Fruit fly (Drosophila melanogaster) whole organism, embryonic: Measurements from ENCODE around the gene cni.
A peak's percentile ranks its signal among the peaks of the same experiment; 100 is the strongest.

Experiments used
- ATbp ChIP-seq: fragments of 200-800 bp; sonication (Bioruptor generic); optimal IDR thresholded peaks from 2 replicates; lab custom pipeline; 2017; ENCODE audit warnings: missing biosample characterization, mild to moderate bottlenecking, missing genetic modification characterization, missing genetic modification reagents
- CG12659 ChIP-seq: fragments of 200-800 bp; sonication (Bioruptor generic); optimal IDR thresholded peaks from 3 replicates; lab custom pipeline; 2017; ENCODE audit warnings: mild to moderate bottlenecking, missing biosample characterization, missing genetic modification reagents, missing genetic modification characterization
- CG12942 ChIP-seq: fragments of 200-800 bp; sonication (Bioruptor generic); optimal IDR thresholded peaks from 3 replicates; lab custom pipeline; 2016; ENCODE audit warnings: missing biosample characterization, missing genetic modification characterization
- CG13287 ChIP-seq: fragments of 200-800 bp; sonication (Bioruptor generic); IDR thresholded peaks from 2 replicates; pipeline ENCODE4 v1.3.6; 2022; ENCODE audit warnings: missing biosample characterization, missing genetic modification characterization; ENCODE audit not compliant: partially characterized antibody
- CG13296 ChIP-seq: fragments of 200-800 bp; sonication (Bioruptor generic); optimal IDR thresholded peaks from 3 replicates; lab custom pipeline; 2018; ENCODE audit warnings: missing biosample characterization, mild to moderate bottlenecking, missing genetic modification characterization
- CG13775 ChIP-seq: fragments of 200-800 bp; sonication (Bioruptor generic); optimal IDR thresholded peaks from 3 replicates; lab custom pipeline; 2017; ENCODE audit warnings: missing biosample characterization, mild to moderate bottlenecking, missing genetic modification characterization
- CG15696 ChIP-seq: fragments of 200-800 bp; sonication (Bioruptor generic); optimal IDR thresholded peaks from 2 replicates; lab custom pipeline; 2019; ENCODE audit warnings: missing biosample characterization, mild to moderate bottlenecking, missing genetic modification characterization, moderate library complexity
- CG17912 ChIP-seq: fragments of 200-800 bp; sonication (Bioruptor generic); optimal IDR thresholded peaks from 2 replicates; lab custom pipeline; 2018; ENCODE audit warnings: missing biosample characterization, mild to moderate bottlenecking, missing genetic modification characterization
- CG34376 ChIP-seq: fragments of 200-800 bp; sonication (Bioruptor generic); optimal IDR thresholded peaks from 2 replicates; lab custom pipeline; 2018; ENCODE audit warnings: missing biosample characterization, mild to moderate bottlenecking, missing genetic modification characterization
- CG4424 ChIP-seq: fragments of 200-800 bp; sonication (Bioruptor generic); optimal IDR thresholded peaks from 3 replicates; lab custom pipeline; 2016; ENCODE audit warnings: missing biosample characterization, missing genetic modification characterization
- CG6689 ChIP-seq: fragments of 200-800 bp; sonication (Bioruptor generic); IDR thresholded peaks from 2 replicates; pipeline ENCODE4 v1.3.6; 2022; ENCODE audit warnings: missing biosample characterization, missing genetic modification characterization
- CG7357 ChIP-seq: fragments of 200-800 bp; sonication (Bioruptor generic); IDR thresholded peaks from 3 replicates; pipeline ENCODE4 v1.3.6; 2022; ENCODE audit warnings: missing biosample characterization, missing genetic modification characterization
- CG7963 ChIP-seq: fragments of 200-800 bp; sonication (Bioruptor generic); IDR thresholded peaks from 3 replicates; pipeline ENCODE4 v1.3.6; 2022; ENCODE audit warnings: missing biosample characterization, missing genetic modification characterization; ENCODE audit not compliant: partially characterized antibody
- Chrac-16 ChIP-seq: fragments of 200-800 bp; sonication (Bioruptor generic); optimal IDR thresholded peaks from 3 replicates; lab custom pipeline; 2016; ENCODE audit warnings: missing biosample characterization, missing genetic modification characterization
- Dip3 ChIP-seq: fragments of 200-800 bp; sonication (Bioruptor generic); optimal IDR thresholded peaks from 3 replicates; lab custom pipeline; 2016; ENCODE audit warnings: missing biosample characterization, missing genetic modification characterization
- Dp ChIP-seq: fragments of 200-800 bp; sonication (Bioruptor generic); optimal IDR thresholded peaks from 2 replicates; lab custom pipeline; 2018; ENCODE audit warnings: missing biosample characterization, mild to moderate bottlenecking, missing genetic modification characterization, moderate library complexity
- Ets65A ChIP-seq: fragments of 200-800 bp; sonication (Bioruptor generic); peaks from one replicate; lab custom pipeline; 2016; ENCODE audit warnings: missing biosample characterization, missing genetic modification characterization
- Fer2 ChIP-seq: fragments of 200-800 bp; sonication (Bioruptor generic); optimal IDR thresholded peaks from 2 replicates; lab custom pipeline; 2018; ENCODE audit warnings: missing biosample characterization, mild to moderate bottlenecking, missing genetic modification characterization, moderate library complexity
- GATAe ChIP-seq: fragments of 200-800 bp; sonication (Bioruptor generic); conservative IDR thresholded peaks from 2 replicates; pipeline ENCODE4 v1.3.6; 2022; ENCODE audit warnings: missing biosample characterization, missing genetic modification characterization
- Gug ChIP-seq: fragments of 200-800 bp; sonication (Bioruptor generic); IDR thresholded peaks from 4 replicates; pipeline ENCODE4 v1.3.6; 2022; ENCODE audit warnings: missing biosample characterization, missing genetic modification characterization
- Hmx ChIP-seq: fragments of 200-800 bp; sonication (Bioruptor generic); optimal IDR thresholded peaks from 2 replicates; lab custom pipeline; 2016; ENCODE audit warnings: missing biosample characterization, missing genetic modification characterization
- Mad ChIP-seq: fragments of 200-800 bp; sonication (Bioruptor generic); optimal IDR thresholded peaks from 2 replicates; lab custom pipeline; 2016; ENCODE audit warnings: missing biosample characterization, missing genetic modification characterization
- Meics ChIP-seq: fragments of 200-800 bp; sonication (Bioruptor generic); optimal IDR thresholded peaks from 2 replicates; lab custom pipeline; 2017; ENCODE audit warnings: missing biosample characterization, mild to moderate bottlenecking, missing genetic modification characterization
- Nf-YC ChIP-seq: fragments of 200-800 bp; optimal IDR thresholded peaks from 3 replicates; lab custom pipeline; 2019; ENCODE audit warnings: missing biosample characterization, mild to moderate bottlenecking, missing genetic modification characterization, moderate library complexity
- PHDP ChIP-seq: fragments of 200-800 bp; sonication (Bioruptor generic); optimal IDR thresholded peaks from 3 replicates; lab custom pipeline; 2018; ENCODE audit warnings: missing biosample characterization, mild to moderate bottlenecking, missing genetic modification characterization, moderate library complexity
- Scr ChIP-seq: fragments of 200-800 bp; sonication (Bioruptor generic); IDR thresholded peaks from 2 replicates; pipeline ENCODE4 v1.3.6; 2022; ENCODE audit warnings: missing biosample characterization, missing genetic modification characterization; ENCODE audit not compliant: partially characterized antibody
- Sry-δ ChIP-seq: fragments of 200-800 bp; sonication (Bioruptor generic); optimal IDR thresholded peaks from 2 replicates; lab custom pipeline; 2016; ENCODE audit warnings: missing biosample characterization, missing genetic modification characterization
- az2 ChIP-seq: fragments of 200-800 bp; sonication (Bioruptor generic); optimal IDR thresholded peaks from 3 replicates; lab custom pipeline; 2016; ENCODE audit warnings: missing biosample characterization, missing genetic modification characterization
- cas ChIP-seq: fragments of 200-800 bp; sonication (Bioruptor generic); IDR thresholded peaks from 2 replicates; pipeline ENCODE4 v1.3.6; 2022; ENCODE audit warnings: missing biosample characterization, missing genetic modification characterization
- cg ChIP-seq: fragments of 200-800 bp; sonication (Bioruptor generic); optimal IDR thresholded peaks from 3 replicates; lab custom pipeline; 2019; ENCODE audit warnings: missing biosample characterization, mild to moderate bottlenecking, missing genetic modification characterization, moderate library complexity
- dan ChIP-seq: fragments of 200-800 bp; sonication (Bioruptor generic); IDR thresholded peaks from 2 replicates; pipeline ENCODE4 v1.3.6; 2022; ENCODE audit warnings: missing biosample characterization, missing genetic modification characterization
- esg ChIP-seq: fragments of 200-800 bp; sonication (Bioruptor generic); conservative IDR thresholded peaks from 2 replicates; pipeline ENCODE4 v1.3.6; 2022; ENCODE audit warnings: missing biosample characterization, missing genetic modification characterization
- gt ChIP-seq: fragments of 200-800 bp; sonication (Bioruptor generic); IDR thresholded peaks from 2 replicates; pipeline ENCODE4 v1.3.6; 2022; ENCODE audit warnings: missing biosample characterization, missing genetic modification characterization
- lola ChIP-seq, 3 experiments: fragments of >200 bp in 2 of 3; fragments of 200-800 bp in 1 of 3; sonication (Bioruptor generic) in 1 of 3; optimal IDR thresholded peaks; 2 replicates each; lab custom pipeline; 2017 to 2019; ENCODE audit warnings: missing biosample characterization in 3 of 3, missing genetic modification characterization in 3 of 3, mild to moderate bottlenecking in 1 of 3, moderate library complexity in 1 of 3
- mld ChIP-seq: fragments of 200-800 bp; sonication (Bioruptor generic); IDR thresholded peaks from 3 replicates; pipeline ENCODE4 v1.3.6; 2022; ENCODE audit warnings: missing biosample characterization, missing genetic modification characterization; ENCODE audit not compliant: partially characterized antibody
- nau ChIP-seq: fragments of 200-800 bp; sonication (Bioruptor generic); optimal IDR thresholded peaks from 3 replicates; lab custom pipeline; 2017; ENCODE audit warnings: missing biosample characterization, mild to moderate bottlenecking, missing genetic modification characterization, missing genetic modification reagents
- nerfin-2 ChIP-seq: fragments of 200-800 bp; sonication (Bioruptor generic); IDR thresholded peaks from 2 replicates; pipeline ENCODE4 v1.3.6; 2022; ENCODE audit warnings: missing biosample characterization, missing genetic modification characterization; ENCODE audit not compliant: partially characterized antibody
- nom ChIP-seq: fragments of 200-800 bp; sonication (Bioruptor generic); optimal IDR thresholded peaks from 2 replicates; lab custom pipeline; 2017; ENCODE audit warnings: missing biosample characterization, missing genetic modification characterization, mild to moderate bottlenecking, moderate library complexity, missing genetic modification reagents
- pan ChIP-seq, 4 experiments: fragments of >200 bp in 3 of 4; fragments of 200-800 bp in 1 of 4; sonication (Bioruptor generic) in 1 of 4; optimal IDR thresholded peaks in 3 of 4; IDR thresholded peaks in 1 of 4; 2 replicates each; pipeline versions ENCODE4 v1.3.6 to Lab custom; 2017 to 2022; ENCODE audit warnings: missing biosample characterization in 2 of 4, missing genetic modification characterization in 2 of 4, mixed read lengths in 1 of 4
- sens-2 ChIP-seq: fragments of 200-800 bp; sonication (Bioruptor generic); IDR thresholded peaks from 2 replicates; pipeline ENCODE4 v1.3.6; 2022; ENCODE audit warnings: missing biosample characterization, missing genetic modification characterization
- ssp ChIP-seq: fragments of 200-800 bp; sonication (Bioruptor generic); IDR thresholded peaks from 2 replicates; pipeline ENCODE4 v1.3.6; 2022; ENCODE audit warnings: missing biosample characterization, missing genetic modification characterization
- tap ChIP-seq: fragments of 200-800 bp; optimal IDR thresholded peaks from 3 replicates; lab custom pipeline; 2019; ENCODE audit warnings: missing biosample characterization, mild to moderate bottlenecking, missing genetic modification characterization, moderate library complexity
- tna ChIP-seq: fragments of 200-800 bp; sonication (Bioruptor generic); IDR thresholded peaks from 2 replicates; pipeline ENCODE4 v1.3.6; 2022; ENCODE audit warnings: missing biosample characterization, missing genetic modification characterization; ENCODE audit not compliant: partially characterized antibody
- unc-4 ChIP-seq: fragments of 200-800 bp; sonication (Bioruptor generic); IDR thresholded peaks from 2 replicates; pipeline ENCODE4 v1.3.6; 2022; ENCODE audit warnings: missing biosample characterization, missing genetic modification characterization; ENCODE audit not compliant: partially characterized antibody
- vnd ChIP-seq: fragments of 200-800 bp; sonication (Bioruptor generic); IDR thresholded peaks from 3 replicates; pipeline ENCODE4 v1.3.6; 2022; ENCODE audit warnings: missing biosample characterization, missing genetic modification characterization; ENCODE audit not compliant: partially characterized antibody
- zen2 ChIP-seq: fragments of 200-800 bp; sonication (Bioruptor generic); IDR thresholded peaks from 3 replicates; pipeline ENCODE4 v1.3.6; 2022; ENCODE audit warnings: missing biosample characterization, missing genetic modification characterization; ENCODE audit not compliant: partially characterized antibody

The cni gene

dm6 chr2L:16307026-16307703 lies 3.4 kb downstream of the cni start, which contains the start of the genes CG5861 and Syx5 (continued):
- TF ChIP-seq CG6689 (peak; percentile 29; the same call in 1 of the 2 replicates), Nf-YC (tag; lab: Kevin White, UChicago) (peak; percentile 75), vnd (peak; percentile 93), sens-2 (GFP tag; lab: Robert Waterston, UW) (no peak), cas (GFP tag; lab: Robert Waterston, UW) (0 out of 2 replicates have a peak, but pooled peaks have one; percentile 27), CG13287 (GFP tag; lab: Robert Waterston, UW) (peak; percentile 96), CG34376 (GFP tag; lab: Kevin White, UChicago) (peak; percentile 75), Fer2 (tag; lab: Kevin White, UChicago) (peak; percentile 42), GATAe (GFP tag; lab: Robert Waterston, UW) (0 out of 2 replicates have a peak, but pooled peaks have one; percentile 30), Dp (GFP tag; lab: Kevin White, UChicago) (peak; percentile 35), CG13775 (GFP tag; lab: Kevin White, UChicago) (peak; percentile 64), dan (no peak), Sry-δ (peak; percentile 58), Meics (GFP tag; lab: Kevin White, UChicago) (peak; percentile 65), Scr (GFP tag; lab: Robert Waterston, UW) (peak; percentile 95), esg (peak; percentile 44; the same call in 1 of the 2 replicates), nerfin-2 (GFP tag; lab: Robert Waterston, UW) (peak; percentile 77), unc-4 (GFP tag; lab: Robert Waterston, UW) (peak; percentile 95), zen2 (GFP tag; lab: Robert Waterston, UW) (no peak; the same call in 2 of the 3 replicates), ATbp (GFP tag; lab: Kevin White, UChicago) (no peak), CG7963 (peak; percentile 66), nom (GFP tag; lab: Kevin White, UChicago) (peak; percentile 24), Mad (peak; percentile 5), CG13296 (peak; percentile 63), tap (tag; lab: Kevin White, UChicago) (peak; percentile 57), pan (optimal IDR thresholded peaks at IDR 0.05; lab: Kevin White, UChicago) (no peak), pan (GFP tag; optimal IDR thresholded peaks at IDR 0.05 in 1 of 2, IDR thresholded peaks at IDR 0.05 in 1 of 2) (peak in 1 of 2 experiments; percentile 50), Ets65A (peak; percentile 95), lola (GFP tag; optimal IDR thresholded peaks at IDR 0.05; lab: Kevin White, UChicago) (peak in 1 of 3 experiments; percentile 36), CG12659 (GFP tag; lab: Kevin White, UChicago) (peak; percentile 81), CG4424 (GFP tag; lab: Kevin White, UChicago) (peak; percentile 53), mld (peak; percentile 71; the same call in 2 of the 3 replicates), az2 (GFP tag; lab: Kevin White, UChicago) (peak; percentile 53), Gug (peak; percentile 60; the same call in 2 of the 4 replicates), tna (GFP tag; lab: Robert Waterston, UW) (peak; percentile 79), CG17912 (GFP tag; lab: Kevin White, UChicago) (peak; percentile 22), gt (GFP tag; lab: Robert Waterston, UW) (no peak), Chrac-16 (GFP tag; lab: Kevin White, UChicago) (peak; percentile 32), ssp (0 out of 2 replicates have a peak, but pooled peaks have one; percentile 28), CG7357 (GFP tag; lab: Robert Waterston, UW) (0 out of 3 replicates have a peak, but pooled peaks have one; percentile 16), CG15696 (tag; lab: Kevin White, UChicago) (peak; percentile 27), PHDP (tag; lab: Kevin White, UChicago) (peak; percentile 57), nau (peak; percentile 53), cg (GFP tag; lab: Kevin White, UChicago) (peak; percentile 93), Dip3 (GFP tag; lab: Kevin White, UChicago) (no peak), CG12942 (GFP tag; lab: Kevin White, UChicago) (peak; percentile 28), Hmx (no peak)
